Worm (Caenorhabditis elegans) whole organism, L2 larva: ENCODE data around the gene clc-12.

Experiments
- C34F6.9 ChIP-seq: fragments of 150-350 bp; optimal IDR thresholded peaks from 2 replicates; lab custom pipeline; 2014; ENCODE audit warnings: missing biosample characterization, missing genetic modification characterization
- F13H6.1 ChIP-seq: sonication (generic microtip); optimal IDR thresholded peaks from 2 replicates; lab custom pipeline; 2016; ENCODE audit warnings: missing genetic modification characterization, missing compliant biosample characterization
- ZK546.5 ChIP-seq: sonication (generic microtip); optimal IDR thresholded peaks from 2 replicates; lab custom pipeline; 2017; ENCODE audit warnings: missing biosample characterization, missing genetic modification characterization
- alr-1 ChIP-seq: fragments of 150-350 bp; optimal IDR thresholded peaks from 2 replicates; lab custom pipeline; 2014; ENCODE audit warnings: missing biosample characterization, missing genetic modification characterization
- aly-2 ChIP-seq: fragments of 150-350 bp; optimal IDR thresholded peaks from 2 replicates; lab custom pipeline; 2014; ENCODE audit warnings: missing biosample characterization, missing genetic modification characterization
- ama-1 ChIP-seq: fragments of 150-350 bp; optimal IDR thresholded peaks from 2 replicates; lab custom pipeline; 2018; ENCODE audit warnings: inconsistent platforms
- blmp-1 ChIP-seq: sonication (generic microtip); optimal IDR thresholded peaks from 2 replicates; lab custom pipeline; 2017; ENCODE audit warnings: missing genetic modification characterization, mild to moderate bottlenecking, missing compliant biosample characterization, antibody characterized with exemption, moderate library complexity; ENCODE audit not compliant: insufficient read depth
- ceh-16 ChIP-seq: fragments of 150-350 bp; optimal IDR thresholded peaks from 2 replicates; lab custom pipeline; 2014; ENCODE audit warnings: missing biosample characterization, missing genetic modification characterization
- ceh-82 ChIP-seq: fragments of 150-350 bp; optimal IDR thresholded peaks from 2 replicates; lab custom pipeline; 2014; ENCODE audit warnings: missing biosample characterization, missing genetic modification characterization
- dmd-4 ChIP-seq: sonication (generic microtip); optimal IDR thresholded peaks from 2 replicates; lab custom pipeline; 2017; ENCODE audit warnings: missing biosample characterization, missing genetic modification characterization
- elt-3 ChIP-seq: sonication (generic microtip); optimal IDR thresholded peaks from 2 replicates; lab custom pipeline; 2017; ENCODE audit warnings: missing biosample characterization, missing genetic modification characterization
- gmeb-1 ChIP-seq: fragments of 150-350 bp; optimal IDR thresholded peaks from 2 replicates; lab custom pipeline; 2014; ENCODE audit warnings: missing biosample characterization, missing genetic modification characterization
- lin-11 ChIP-seq: fragments of 150-350 bp; sonication (generic microtip); optimal IDR thresholded peaks from 2 replicates; lab custom pipeline; 2014; ENCODE audit warnings: missing biosample characterization, missing genetic modification characterization, inconsistent platforms, mixed read lengths
- lin-13 ChIP-seq: fragments of 150-350 bp; optimal IDR thresholded peaks from 2 replicates; lab custom pipeline; 2014; ENCODE audit warnings: missing biosample characterization, missing genetic modification reagents, missing genetic modification characterization
- lin-39 ChIP-seq: fragments of 150-350 bp; optimal IDR thresholded peaks from 2 replicates; lab custom pipeline; 2014; ENCODE audit warnings: missing biosample characterization, missing genetic modification reagents, missing genetic modification characterization
- lsy-2 ChIP-seq, 2 experiments: fragments of 150-350 bp in 1 of 2; sonication (generic microtip) in 1 of 2; optimal IDR thresholded peaks; 2 replicates each; lab custom pipeline; 2014 to 2017; ENCODE audit warnings: missing biosample characterization in 2 of 2, missing genetic modification characterization in 2 of 2
- mbf-1 ChIP-seq: sonication (generic microtip); optimal IDR thresholded peaks from 2 replicates; lab custom pipeline; 2017; ENCODE audit warnings: missing biosample characterization, missing genetic modification characterization
- nhr-12 ChIP-seq: fragments of 150-350 bp; optimal IDR thresholded peaks from 2 replicates; lab custom pipeline; 2014; ENCODE audit warnings: missing biosample characterization, missing genetic modification characterization
- nhr-21 ChIP-seq: fragments of 150-350 bp; optimal IDR thresholded peaks from 2 replicates; lab custom pipeline; 2014; ENCODE audit warnings: missing biosample characterization, missing genetic modification characterization
- nhr-23 ChIP-seq: fragments of 150-350 bp; optimal IDR thresholded peaks from 2 replicates; lab custom pipeline; 2014; ENCODE audit warnings: missing biosample characterization, missing genetic modification reagents, missing genetic modification characterization
- nhr-237 ChIP-seq: fragments of 150-350 bp; optimal IDR thresholded peaks from 2 replicates; lab custom pipeline; 2014; ENCODE audit warnings: missing biosample characterization, missing genetic modification characterization
- nhr-25 ChIP-seq: fragments of 150-350 bp; sonication (generic microtip); optimal IDR thresholded peaks from 3 replicates; lab custom pipeline; 2014; ENCODE audit warnings: missing biosample characterization, missing genetic modification characterization
- nhr-6 ChIP-seq: fragments of 150-350 bp; optimal IDR thresholded peaks from 2 replicates; lab custom pipeline; 2014; ENCODE audit warnings: missing biosample characterization, missing genetic modification characterization
- nhr-77 ChIP-seq: fragments of 150-350 bp; optimal IDR thresholded peaks from 2 replicates; lab custom pipeline; 2014; ENCODE audit warnings: missing biosample characterization, missing genetic modification characterization
- peb-1 ChIP-seq: fragments of 150-350 bp; optimal IDR thresholded peaks from 2 replicates; lab custom pipeline; 2014; ENCODE audit warnings: missing biosample characterization, missing genetic modification characterization
- sem-4 ChIP-seq: fragments of 150-350 bp; optimal IDR thresholded peaks from 2 replicates; lab custom pipeline; 2014; ENCODE audit warnings: missing biosample characterization, missing genetic modification reagents, missing genetic modification characterization
- skn-1 ChIP-seq: sonication (generic microtip); optimal IDR thresholded peaks from 2 replicates; lab custom pipeline; 2017; ENCODE audit warnings: missing biosample characterization, missing genetic modification characterization
- sma-3 ChIP-seq: sonication (generic microtip); optimal IDR thresholded peaks from 2 replicates; lab custom pipeline; 2016; ENCODE audit warnings: missing genetic modification reagents, missing genetic modification characterization, missing compliant biosample characterization
- sma-9 ChIP-seq, 2 experiments: fragments of 150-350 bp in 1 of 2; sonication (generic microtip) in 1 of 2; optimal IDR thresholded peaks; 2 replicates each; lab custom pipeline; 2014 to 2016; ENCODE audit warnings: missing genetic modification characterization in 2 of 2, mild to moderate bottlenecking in 1 of 2, missing biosample characterization in 1 of 2, missing compliant biosample characterization in 1 of 2, missing genetic modification reagents in 1 of 2, moderate library complexity in 1 of 2
- snpc-4 ChIP-seq: fragments of 150-350 bp; optimal IDR thresholded peaks from 2 replicates; lab custom pipeline; 2014; ENCODE audit warnings: missing biosample characterization, missing genetic modification characterization
- unc-55 ChIP-seq: fragments of 150-350 bp; sonication (generic microtip); optimal IDR thresholded peaks from 3 replicates; lab custom pipeline; 2014; ENCODE audit warnings: missing biosample characterization, missing genetic modification reagents, missing genetic modification characterization
- unc-62 ChIP-seq: fragments of 150-350 bp; optimal IDR thresholded peaks from 2 replicates; lab custom pipeline; 2014; ENCODE audit warnings: missing biosample characterization, missing genetic modification reagents, missing genetic modification characterization
- ztf-11 ChIP-seq: sonication (generic microtip); optimal IDR thresholded peaks from 2 replicates; lab custom pipeline; 2017; ENCODE audit warnings: missing biosample characterization, missing genetic modification characterization
- ztf-4 ChIP-seq: fragments of 150-350 bp; optimal IDR thresholded peaks from 2 replicates; lab custom pipeline; 2014; ENCODE audit warnings: missing biosample characterization, missing genetic modification characterization

clc-12 gene

ce11 chrV:16987783-16988182 is 21.4 kb downstream of the clc-12 start:
- no peak for TF ChIP-seq nhr-12 (tag; lab: Kevin White, UChicago)
- no peak for TF ChIP-seq ztf-11
- no peak for TF ChIP-seq C34F6.9
- no peak for TF ChIP-seq aly-2 (tag; lab: Kevin White, UChicago)
- no peak for TF ChIP-seq gmeb-1
- TF ChIP-seq skn-1 (tag; lab: Kevin White, UChicago): no peak
- TF ChIP-seq snpc-4 (tag; lab: Kevin White, UChicago): no peak
- TF ChIP-seq lin-11: no peak
- TF ChIP-seq lsy-2 (tag; optimal IDR thresholded peaks at IDR 0.05; lab: Kevin White, UChicago): no peak
- TF ChIP-seq nhr-6 (tag; lab: Kevin White, UChicago): no peak
- TF ChIP-seq nhr-237 (tag; lab: Kevin White, UChicago): no peak
- TF ChIP-seq ama-1 (lab: Kevin White, UChicago): no peak
- no peak for TF ChIP-seq lin-13 (GFP tag; lab: Kevin White, UChicago)

ce11 chrV:16987035-16987434 is 22.2 kb downstream of the clc-12 start, which contains the start of gene Y102A5C.40:
Y102A5C.40 (minus strand) TSS chrV:16987135.
- TF ChIP-seq nhr-21 (tag; lab: Kevin White, UChicago) (no peak), C34F6.9 (no peak), ztf-4 (tag; lab: Kevin White, UChicago) (no peak), aly-2 (tag; lab: Kevin White, UChicago) (no peak), ceh-82 (tag; lab: Kevin White, UChicago) (no peak), lin-39 (tag; lab: Kevin White, UChicago) (no peak)

- no peak for TF ChIP-seq sem-4 (tag; lab: Kevin White, UChicago)
- no peak for TF ChIP-seq ceh-82 (tag; lab: Kevin White, UChicago)
- no peak for TF ChIP-seq lsy-2 (tag; optimal IDR thresholded peaks at IDR 0.05; lab: Kevin White, UChicago)
- TF ChIP-seq blmp-1 (tag; lab: Kevin White, UChicago): no peak
- TF ChIP-seq dmd-4: no peak
- TF ChIP-seq ceh-16: no peak
- TF ChIP-seq ztf-11: no peak
- no peak for TF ChIP-seq nhr-25 (tag; lab: Kevin White, UChicago)
- TF ChIP-seq ama-1 (lab: Kevin White, UChicago): no peak
- TF ChIP-seq sma-3 (GFP tag; lab: Kevin White, UChicago): no peak
- no peak for TF ChIP-seq unc-62 (GFP tag; lab: Kevin White, UChicago)
Measured at ce11 chrV:16980368-16980767, 28.8 kb downstream of the clc-12 start, which contains the start of gene srz-54. srz-54 (plus strand) TSS chrV:16980668.

ce11 chrV:16974919-16975318 is 34.3 kb downstream of the clc-12 start, which contains the start of gene srx-54:
srx-54 (plus strand) TSS chrV:16975219.
- no peak for TF ChIP-seq nhr-23 (tag; lab: Kevin White, UChicago)
- no peak for TF ChIP-seq skn-1 (tag; lab: Kevin White, UChicago)
- no peak for TF ChIP-seq ZK546.5 (tag; lab: Kevin White, UChicago)
- TF ChIP-seq snpc-4 (tag; lab: Kevin White, UChicago): no peak
- no peak for TF ChIP-seq C34F6.9
- no peak for TF ChIP-seq gmeb-1
- no peak for TF ChIP-seq mbf-1 (tag; lab: Kevin White, UChicago)
- no peak for TF ChIP-seq unc-55 (GFP tag; lab: Kevin White, UChicago)
- TF ChIP-seq sma-9 (GFP tag; optimal IDR thresholded peaks at IDR 0.05; lab: Kevin White, UChicago): no peak
- no peak for TF ChIP-seq sma-9 (tag; optimal IDR thresholded peaks at IDR 0.05; lab: Kevin White, UChicago)
- no peak for TF ChIP-seq F13H6.1 (tag; lab: Kevin White, UChicago)
- no peak for TF ChIP-seq nhr-12 (tag; lab: Kevin White, UChicago)
- no peak for TF ChIP-seq nhr-77
- no peak for TF ChIP-seq alr-1 (tag; lab: Kevin White, UChicago)
- TF ChIP-seq ztf-11: no peak
- TF ChIP-seq nhr-25 (tag; lab: Kevin White, UChicago): no peak
- no peak for TF ChIP-seq ztf-4 (tag; lab: Kevin White, UChicago)
- TF ChIP-seq elt-3 (tag; lab: Kevin White, UChicago): no peak
- no peak for TF ChIP-seq peb-1

- TF ChIP-seq ztf-4 (tag; lab: Kevin White, UChicago): no peak
Measured at ce11 chrV:16973338-16973737, 35.9 kb downstream of the clc-12 start.
